Worm (Caenorhabditis elegans) whole organism, young adult: Measurements from ENCODE around the gene Y39A1C.1.

Source experiments
- B0019.2 ChIP-seq: fragments of 200-800 bp; sonication (Bioruptor generic); conservative IDR thresholded peaks from 2 replicates; pipeline ENCODE4 v1.3.6; 2022; ENCODE audit warnings: missing genetic modification reagents, missing genetic modification characterization, missing compliant biosample characterization
- B0035.1 ChIP-seq: sonication (generic microtip); optimal IDR thresholded peaks from 2 replicates; lab custom pipeline; 2016; ENCODE audit warnings: missing genetic modification characterization, mild to moderate bottlenecking, missing compliant biosample characterization, missing genotype, missing genetic modification reagents
- B0261.1 ChIP-seq: sonication (generic microtip); optimal IDR thresholded peaks from 2 replicates; lab custom pipeline; 2016; ENCODE audit warnings: mild to moderate bottlenecking, missing genetic modification characterization, moderate library complexity, missing compliant biosample characterization
- B0336.3 ChIP-seq: fragments of 200-800 bp; sonication (Bioruptor generic); IDR thresholded peaks from 2 replicates; pipeline ENCODE4 v1.3.6; 2022; ENCODE audit warnings: missing genetic modification characterization, missing compliant biosample characterization
- F22D6.2 ChIP-seq: sonication (generic microtip); optimal IDR thresholded peaks from 2 replicates; lab custom pipeline; 2016; ENCODE audit warnings: mild to moderate bottlenecking, missing genetic modification characterization, missing compliant biosample characterization
- F33H1.4 ChIP-seq: fragments of 200-800 bp; sonication (Bioruptor generic); IDR thresholded peaks from 2 replicates; pipeline ENCODE4 v1.3.6; 2022; ENCODE audit warnings: missing genetic modification reagents, missing genetic modification characterization, missing compliant biosample characterization
- Y53F4B.3 ChIP-seq: fragments of 200-800 bp; sonication (Bioruptor generic); IDR thresholded peaks from 2 replicates; pipeline ENCODE4 v1.3.6; 2022; ENCODE audit warnings: missing genetic modification reagents, missing genetic modification characterization, missing compliant biosample characterization
- Y56A3A.18 ChIP-seq: fragments of 200-800 bp; sonication (Bioruptor generic); IDR thresholded peaks from 2 replicates; pipeline ENCODE4 v1.3.6; 2022; ENCODE audit warnings: missing genetic modification reagents, missing genetic modification characterization, missing compliant biosample characterization
- Y67H2A.10 ChIP-seq: fragments of 200-800 bp; sonication (Bioruptor generic); conservative IDR thresholded peaks from 2 replicates; pipeline ENCODE4 v1.3.6; 2022; ENCODE audit warnings: missing genetic modification reagents, missing genetic modification characterization, missing compliant biosample characterization
- ZK185.1 ChIP-seq: sonication (generic microtip); optimal IDR thresholded peaks from 2 replicates; lab custom pipeline; 2016; ENCODE audit warnings: mild to moderate bottlenecking, missing genetic modification characterization, missing compliant biosample characterization; ENCODE audit not compliant: poor library complexity, severe bottlenecking
- athp-1 ChIP-seq: sonication (generic microtip); optimal IDR thresholded peaks from 2 replicates; lab custom pipeline; 2017; ENCODE audit warnings: mild to moderate bottlenecking, missing genetic modification characterization, missing compliant biosample characterization
- attf-3 ChIP-seq: fragments of 200-800 bp; sonication (Bioruptor generic); conservative IDR thresholded peaks from 2 replicates; pipeline ENCODE4 v1.3.6; 2022; ENCODE audit warnings: missing genetic modification reagents, missing genetic modification characterization, missing compliant biosample characterization
- ceh-100 ChIP-seq: fragments of 200-800 bp; sonication (Bioruptor generic); IDR thresholded peaks from 2 replicates; pipeline ENCODE4 v1.3.6; 2022; ENCODE audit warnings: missing genetic modification reagents, missing genetic modification characterization, missing compliant biosample characterization
- ceh-40 ChIP-seq: fragments of 200-800 bp; sonication (Bioruptor generic); IDR thresholded peaks from 2 replicates; pipeline ENCODE4 v1.3.6; 2022; ENCODE audit warnings: missing genetic modification characterization, missing compliant biosample characterization
- chd-7 ChIP-seq: sonication (generic microtip); optimal IDR thresholded peaks from 2 replicates; lab custom pipeline; 2016; ENCODE audit warnings: mild to moderate bottlenecking, missing genetic modification characterization, moderate library complexity, missing compliant biosample characterization
- efl-1 ChIP-seq: fragments of 150-350 bp; optimal IDR thresholded peaks from 2 replicates; lab custom pipeline; 2014; ENCODE audit warnings: missing biosample characterization, missing genetic modification reagents, missing genetic modification characterization
- egl-18 ChIP-seq: fragments of 200-800 bp; sonication (Bioruptor generic); IDR thresholded peaks from 2 replicates; pipeline ENCODE4 v1.3.6; 2022; ENCODE audit warnings: missing genetic modification reagents, missing genetic modification characterization, missing compliant biosample characterization
- egl-44 ChIP-seq: fragments of 200-800 bp; sonication (Bioruptor generic); IDR thresholded peaks from 2 replicates; pipeline ENCODE4 v1.3.6; 2022; ENCODE audit warnings: missing genetic modification reagents, missing genetic modification characterization, missing compliant biosample characterization
- ets-4 ChIP-seq: fragments of 200-800 bp; sonication (Bioruptor generic); optimal IDR thresholded peaks from 2 replicates; lab custom pipeline; 2018; ENCODE audit warnings: mild to moderate bottlenecking, missing genetic modification characterization, missing compliant biosample characterization
- fkh-3 ChIP-seq: sonication (generic microtip); optimal IDR thresholded peaks from 2 replicates; lab custom pipeline; 2016; ENCODE audit warnings: mild to moderate bottlenecking, missing genetic modification characterization, missing compliant biosample characterization
- gei-17 ChIP-seq: fragments of 200-800 bp; sonication (Bioruptor generic); optimal IDR thresholded peaks from 2 replicates; lab custom pipeline; 2018; ENCODE audit warnings: mild to moderate bottlenecking, missing genetic modification characterization, missing compliant biosample characterization
- hmg-1.2 ChIP-seq: fragments of 200-800 bp; sonication (Bioruptor generic); IDR thresholded peaks from 2 replicates; pipeline ENCODE4 v1.3.6; 2022; ENCODE audit warnings: missing genetic modification reagents, missing genetic modification characterization, missing compliant biosample characterization
- hsf-1 ChIP-seq: fragments of 200-800 bp; sonication (Bioruptor generic); IDR thresholded peaks from 2 replicates; pipeline ENCODE4 v1.3.6; 2022; ENCODE audit warnings: missing genetic modification reagents, missing genetic modification characterization, missing compliant biosample characterization
- lag-1 ChIP-seq: fragments of 200-800 bp; sonication (Bioruptor generic); IDR thresholded peaks from 2 replicates; pipeline ENCODE4 v1.3.6; 2022; ENCODE audit warnings: missing genetic modification reagents, missing genetic modification characterization, missing compliant biosample characterization
- lin-35 ChIP-seq, 3 experiments: fragments of 150-350 bp in 2 of 3; sonication (generic microtip) in 1 of 3; optimal IDR thresholded peaks; 2 replicates each; lab custom pipeline; 2014 to 2018; ENCODE audit warnings: missing biosample characterization in 3 of 3, missing genetic modification characterization in 3 of 3, missing genetic modification reagents in 3 of 3
- lin-40 ChIP-seq: sonication (generic microtip); optimal IDR thresholded peaks from 2 replicates; lab custom pipeline; 2016; ENCODE audit warnings: missing genetic modification characterization, mild to moderate bottlenecking, missing compliant biosample characterization, missing genotype, missing genetic modification reagents
- lin-54 ChIP-seq: fragments of 200-800 bp; sonication (Bioruptor generic); optimal IDR thresholded peaks from 2 replicates; lab custom pipeline; 2018; ENCODE audit warnings: mild to moderate bottlenecking, missing genetic modification characterization, missing compliant biosample characterization
- lsy-27 ChIP-seq: sonication (generic microtip); optimal IDR thresholded peaks from 2 replicates; lab custom pipeline; 2017; ENCODE audit warnings: missing genetic modification characterization, mild to moderate bottlenecking, missing compliant biosample characterization, antibody characterized with exemption, missing genotype, borderline replicate concordance; ENCODE audit not compliant: insufficient read depth
- madf-6 ChIP-seq: fragments of 200-800 bp; sonication (Bioruptor generic); IDR thresholded peaks from 2 replicates; pipeline ENCODE4 v1.3.6; 2022; ENCODE audit warnings: missing genetic modification reagents, missing genetic modification characterization, missing compliant biosample characterization
- mxl-1 ChIP-seq: sonication (generic microtip); optimal IDR thresholded peaks from 2 replicates; lab custom pipeline; 2016; ENCODE audit warnings: missing genetic modification characterization, missing compliant biosample characterization
- nfya-1 ChIP-seq: sonication (generic microtip); optimal IDR thresholded peaks from 2 replicates; lab custom pipeline; 2017; ENCODE audit warnings: antibody characterized with exemption, missing compliant biosample characterization, missing genetic modification characterization, borderline replicate concordance; ENCODE audit not compliant: insufficient read depth
- nfya-2 ChIP-seq: fragments of 200-800 bp; sonication (Bioruptor generic); IDR thresholded peaks from 2 replicates; pipeline ENCODE4 v1.3.6; 2022; ENCODE audit warnings: missing genetic modification reagents, missing genetic modification characterization, missing compliant biosample characterization
- nhr-27 ChIP-seq: fragments of 200-800 bp; sonication (Bioruptor generic); optimal IDR thresholded peaks from 2 replicates; lab custom pipeline; 2018; ENCODE audit warnings: mild to moderate bottlenecking, missing genetic modification characterization, moderate library complexity, missing compliant biosample characterization
- nhr-90 ChIP-seq: sonication (generic microtip); optimal IDR thresholded peaks from 2 replicates; lab custom pipeline; 2016; ENCODE audit warnings: missing genotype, mild to moderate bottlenecking, missing genetic modification characterization, missing compliant biosample characterization
- rpc-1 ChIP-seq, 2 experiments: fragments of 150-350 bp in 1 of 2; sonication (generic microtip) in 1 of 2; optimal IDR thresholded peaks; 2 replicates each; lab custom pipeline; 2014 to 2018; ENCODE audit warnings: missing biosample characterization in 1 of 2, missing genetic modification characterization in 1 of 2, missing genetic modification reagents in 1 of 2, missing genotype in 1 of 2
- sdz-38 ChIP-seq: sonication (generic microtip); optimal IDR thresholded peaks from 2 replicates; lab custom pipeline; 2016; ENCODE audit warnings: missing genotype, missing genetic modification characterization, missing compliant biosample characterization
- snpc-1.1 ChIP-seq: sonication (generic microtip); optimal IDR thresholded peaks from 2 replicates; lab custom pipeline; 2017; ENCODE audit warnings: missing genetic modification characterization, mild to moderate bottlenecking, missing compliant biosample characterization, antibody characterized with exemption, moderate library complexity, missing genotype, missing genetic modification reagents; ENCODE audit not compliant: insufficient read depth
- snpc-1.3 ChIP-seq: sonication (generic microtip); optimal IDR thresholded peaks from 2 replicates; lab custom pipeline; 2017; ENCODE audit warnings: missing genetic modification characterization, mild to moderate bottlenecking, missing compliant biosample characterization, antibody characterized with exemption, moderate library complexity, missing genotype, missing genetic modification reagents; ENCODE audit not compliant: insufficient read depth
- somi-1 ChIP-seq: fragments of 200-800 bp; sonication (Bioruptor generic); optimal IDR thresholded peaks from 2 replicates; lab custom pipeline; 2018; ENCODE audit warnings: mild to moderate bottlenecking, missing genetic modification characterization, missing compliant biosample characterization
- sptf-2 ChIP-seq: fragments of 200-800 bp; sonication (Bioruptor generic); optimal IDR thresholded peaks from 2 replicates; lab custom pipeline; 2018; ENCODE audit warnings: mild to moderate bottlenecking, missing genetic modification characterization, missing compliant biosample characterization
- tbx-9 ChIP-seq: sonication (generic microtip); optimal IDR thresholded peaks from 2 replicates; lab custom pipeline; 2016; ENCODE audit warnings: borderline replicate concordance, missing genetic modification characterization, inconsistent platforms, missing compliant biosample characterization
- unc-62 ChIP-seq: fragments of 150-350 bp; optimal IDR thresholded peaks from 2 replicates; lab custom pipeline; 2014; ENCODE audit warnings: missing biosample characterization, missing genetic modification reagents, missing genetic modification characterization
- zfh-2 ChIP-seq: fragments of 200-800 bp; sonication (Bioruptor generic); conservative IDR thresholded peaks from 2 replicates; pipeline ENCODE4 v1.3.6; 2022; ENCODE audit warnings: missing genetic modification reagents, missing genetic modification characterization, missing compliant biosample characterization
- ztf-18 ChIP-seq: sonication (generic microtip); optimal IDR thresholded peaks from 2 replicates; lab custom pipeline; 2016; ENCODE audit warnings: missing genotype, mild to moderate bottlenecking, missing genetic modification characterization, missing compliant biosample characterization
- ztf-22 ChIP-seq: fragments of 200-800 bp; sonication (Bioruptor generic); optimal IDR thresholded peaks from 2 replicates; lab custom pipeline; 2018; ENCODE audit warnings: mild to moderate bottlenecking, missing genetic modification characterization, moderate library complexity, missing compliant biosample characterization
- ztf-26 ChIP-seq: sonication (generic microtip); optimal IDR thresholded peaks from 2 replicates; lab custom pipeline; 2017; ENCODE audit warnings: missing genetic modification characterization, missing compliant biosample characterization
- ztf-28 ChIP-seq: fragments of 200-800 bp; sonication (Bioruptor generic); IDR thresholded peaks from 2 replicates; pipeline ENCODE4 v1.3.6; 2022; ENCODE audit warnings: missing genetic modification reagents, missing genetic modification characterization, missing compliant biosample characterization
- ztf-6 ChIP-seq: fragments of 200-800 bp; sonication (Bioruptor generic); IDR thresholded peaks from 2 replicates; pipeline ENCODE4 v1.3.6; 2022; ENCODE audit warnings: missing genetic modification reagents, missing genetic modification characterization, missing compliant biosample characterization

Gene Y39A1C.1

DNA sequence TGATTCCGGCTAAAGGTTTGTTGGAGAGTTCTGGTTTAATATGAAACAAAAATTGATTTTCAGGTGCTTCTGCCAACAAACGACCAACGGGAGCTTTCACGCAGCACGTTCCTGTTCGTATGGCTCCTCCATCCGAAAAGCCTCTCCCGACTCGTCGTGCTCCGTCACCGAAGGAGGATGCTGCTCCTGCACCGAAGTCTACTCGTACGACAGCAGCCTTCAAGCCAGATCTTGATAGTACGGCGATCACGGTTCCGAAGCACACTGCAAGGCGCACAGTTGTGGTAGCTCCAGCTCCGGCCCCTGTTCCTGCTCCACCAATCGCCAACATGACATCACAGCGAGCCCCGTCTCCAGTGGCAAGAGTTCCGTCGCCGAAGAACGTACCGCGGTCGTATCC, 46.4 kb upstream of the Y39A1C.1 start:
- no peak for TF ChIP-seq ZK185.1 (tag; lab: Kevin White, UChicago)
- no peak for TF ChIP-seq ztf-6
- TF ChIP-seq ztf-22: no peak
- TF ChIP-seq attf-3 (GFP tag; lab: Robert Waterston, UW): no peak
- TF ChIP-seq egl-18 (GFP tag; lab: Robert Waterston, UW): no peak
- no peak for TF ChIP-seq B0035.1
- no peak for TF ChIP-seq F33H1.4
- TF ChIP-seq mxl-1 (tag; lab: Kevin White, UChicago): no peak
- no peak for TF ChIP-seq ztf-28 (GFP tag; lab: Robert Waterston, UW)
- no peak for TF ChIP-seq lin-54 (GFP tag; lab: Kevin White, UChicago)
- peak; percentile 23 for TF ChIP-seq hsf-1 (GFP tag; lab: Robert Waterston, UW)
- 0 out of 2 replicates have a peak, but pooled peaks have one; percentile 7 for TF ChIP-seq B0336.3
- no peak for TF ChIP-seq ceh-100 (GFP tag; lab: Robert Waterston, UW)
- TF ChIP-seq lin-40 (tag; lab: Kevin White, UChicago): no peak
- no peak for TF ChIP-seq ets-4
- TF ChIP-seq sptf-2 (GFP tag; lab: Kevin White, UChicago): no peak
- TF ChIP-seq nhr-27 (tag; lab: Kevin White, UChicago): no peak
- no peak for TF ChIP-seq unc-62
- TF ChIP-seq zfh-2 (GFP tag; lab: Robert Waterston, UW): peak; percentile 80
- no peak for TF ChIP-seq Y56A3A.18 (GFP tag; lab: Robert Waterston, UW)
- no peak for TF ChIP-seq nfya-1 (tag; lab: Kevin White, UChicago)
- no peak for TF ChIP-seq snpc-1.1
- TF ChIP-seq sdz-38 (tag; lab: Kevin White, UChicago): no peak
- no peak for TF ChIP-seq ztf-18 (tag; lab: Kevin White, UChicago)
- no peak for TF ChIP-seq lsy-27 (tag; lab: Kevin White, UChicago)
- TF ChIP-seq snpc-1.3 (tag; lab: Kevin White, UChicago): no peak
- TF ChIP-seq athp-1: no peak
- TF ChIP-seq tbx-9 (tag; lab: Kevin White, UChicago): no peak
- TF ChIP-seq hmg-1.2 (GFP tag; lab: Robert Waterston, UW): no peak
- TF ChIP-seq Y53F4B.3 (GFP tag; lab: Robert Waterston, UW): no peak
- TF ChIP-seq nhr-90 (tag; lab: Kevin White, UChicago): no peak
- TF ChIP-seq lag-1 (GFP tag; lab: Robert Waterston, UW): no peak
- no peak for TF ChIP-seq Y67H2A.10 (GFP tag; lab: Robert Waterston, UW)
- no peak for TF ChIP-seq ceh-40 (GFP tag; lab: Robert Waterston, UW)
- TF ChIP-seq ztf-26 (tag; lab: Kevin White, UChicago): no peak
- TF ChIP-seq madf-6 (GFP tag; lab: Robert Waterston, UW): peak; percentile 59
- TF ChIP-seq nfya-2 (GFP tag; lab: Robert Waterston, UW): no peak
- TF ChIP-seq chd-7: peak; percentile 8
- no peak for TF ChIP-seq B0019.2 (GFP tag; lab: Robert Waterston, UW)
- no peak for TF ChIP-seq efl-1
- TF ChIP-seq fkh-3 (tag; lab: Kevin White, UChicago): no peak
- TF ChIP-seq gei-17: no peak
- no peak for TF ChIP-seq rpc-1 (optimal IDR thresholded peaks at IDR 0.05; lab: Kevin White, UChicago)
- no peak for TF ChIP-seq rpc-1 (tag; optimal IDR thresholded peaks at IDR 0.05; lab: Kevin White, UChicago)
- TF ChIP-seq egl-44 (GFP tag; lab: Robert Waterston, UW): no peak
- no peak for TF ChIP-seq somi-1 (GFP tag; lab: Kevin White, UChicago)
- TF ChIP-seq lin-35 (GFP tag; optimal IDR thresholded peaks at IDR 0.05; lab: Kevin White, UChicago): no peak
- TF ChIP-seq B0261.1 (tag; lab: Kevin White, UChicago): no peak
- no peak for TF ChIP-seq F22D6.2
